Fruit fly (Drosophila melanogaster) Kc167 (cell line): ENCODE results near the gene CG12773.

Experiments used
- Myc ChIP-seq: fragments of >200 bp; optimal IDR thresholded peaks from 2 replicates; lab custom pipeline; 2017; ENCODE audit warnings: missing external identifiers
- h ChIP-seq: fragments of >200 bp; optimal IDR thresholded peaks from 3 replicates; lab custom pipeline; 2018; ENCODE audit warnings: missing external identifiers
- insv ChIP-seq: fragments of >200 bp; optimal IDR thresholded peaks from 3 replicates; lab custom pipeline; 2018; ENCODE audit warnings: missing external identifiers
- psq ChIP-seq: fragments of >200 bp; optimal IDR thresholded peaks from 2 replicates; lab custom pipeline; 2017; ENCODE audit warnings: missing external identifiers
- ttk ChIP-seq: sonication (Bioruptor generic); optimal IDR thresholded peaks from 2 replicates; lab custom pipeline; 2017; ENCODE audit warnings: missing external identifiers

- TF ChIP-seq psq (no peak), h (lab: Kevin White, UChicago) (no peak), Myc (no peak), insv (lab: Kevin White, UChicago) (no peak), ttk (lab: Kevin White, UChicago) (no peak)
These were observed 31.6 kb downstream of the CG12773 start, which contains the start of gene DAAM for dm6 chrX:1322214-1322613.
